Fruit fly (Drosophila melanogaster): ENCODE data around the gene Cpr65Ax2.

Gene Cpr65Ax2

DNA sequence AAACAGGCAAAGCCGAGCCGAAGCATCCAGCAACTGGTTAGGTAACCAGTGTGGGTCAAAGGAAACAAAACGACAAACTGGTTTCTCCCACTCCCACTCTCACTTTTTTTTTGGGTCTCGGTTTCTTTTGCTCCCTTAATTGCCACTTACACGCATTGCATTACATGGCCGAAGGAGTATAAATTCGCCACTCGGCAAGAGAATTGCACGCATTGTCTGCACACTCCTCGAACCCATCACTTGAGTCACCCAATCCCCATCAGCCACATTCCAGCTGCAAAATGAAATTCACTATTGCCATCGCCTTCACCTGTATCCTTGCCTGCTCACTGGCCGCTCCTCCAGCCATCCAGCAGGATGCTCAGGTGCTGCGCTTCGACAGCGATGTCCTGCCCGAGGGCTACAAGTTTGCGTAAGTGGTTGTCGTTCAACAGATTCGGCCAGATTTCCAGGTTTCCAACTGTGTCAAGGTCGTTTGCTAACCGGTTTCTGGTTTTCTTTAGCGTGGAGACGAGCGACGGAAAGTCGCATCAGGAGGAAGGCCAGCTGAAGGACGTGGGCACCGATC lies 7.4 kb downstream of the Cpr65Ax2 start, which contains the start of gene Lcp65Ad:
Lcp65Ad (plus strand) TSS at position 208 of the 568 bp plus-strand sequence.
- TF ChIP-seq Blimp-1 (GFP tag; optimal IDR thresholded peaks at IDR 0.05) (peak; percentile 84), Hr38 (GFP tag; optimal IDR thresholded peaks at IDR 0.05) (no peak), Eip93F (GFP tag; optimal IDR thresholded peaks at IDR 0.05) (no peak), Eip78C (GFP tag) (peak; percentile 58), CG6808 (GFP tag; optimal IDR thresholded peaks at IDR 0.05) (peak; percentile 14), ss (GFP tag; optimal IDR thresholded peaks at IDR 0.05) (peak; percentile 31 to 63)

DNA sequence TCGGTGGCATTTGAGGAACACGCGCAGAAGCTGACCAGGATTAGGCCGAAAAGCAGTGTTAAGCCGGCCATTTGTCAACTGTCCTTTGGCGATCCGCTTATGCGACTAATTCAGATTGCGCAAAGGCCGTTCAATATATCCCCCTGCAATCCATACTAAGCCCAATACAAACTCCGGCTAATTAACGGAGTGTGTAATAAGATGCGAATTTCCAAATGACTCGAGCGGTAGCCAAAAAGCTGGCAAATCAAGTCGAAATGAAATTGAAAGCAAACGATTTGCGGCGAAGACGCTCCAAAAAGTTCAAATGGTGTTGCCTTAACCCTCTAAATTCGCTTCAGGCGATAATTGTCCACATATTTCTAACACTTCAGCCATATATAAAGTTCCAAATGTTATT lies 8.3 kb downstream of the Cpr65Ax2 start, which contains the start of gene Cpr65Aw:
Cpr65Aw (minus strand) TSS at position 101 of the 400 bp plus-strand sequence.
- no peak for TF ChIP-seq CG6792 (GFP tag; optimal IDR thresholded peaks at IDR 0.05)
- no peak for TF ChIP-seq svp (GFP tag)
- no peak for TF ChIP-seq CG8319 (GFP tag; optimal IDR thresholded peaks at IDR 0.05)
- no peak for TF ChIP-seq pdm3 (GFP tag; optimal IDR thresholded peaks at IDR 0.05)
- no peak for TF ChIP-seq CG31627 (GFP tag; optimal IDR thresholded peaks at IDR 0.05)
- TF ChIP-seq vri (GFP tag; optimal IDR thresholded peaks at IDR 0.05): no peak
- TF ChIP-seq Hr39 (GFP tag; optimal IDR thresholded peaks at IDR 0.05): no peak
- no peak for TF ChIP-seq CG9139 (GFP tag; optimal IDR thresholded peaks at IDR 0.05)
- no peak for TF ChIP-seq CG11762 (GFP tag; optimal IDR thresholded peaks at IDR 0.05; ENCODE audit: insufficient read depth)
- TF ChIP-seq CG6276 (GFP tag; optimal IDR thresholded peaks at IDR 0.05): no peak
- TF ChIP-seq fd85E (GFP tag; optimal IDR thresholded peaks at IDR 0.05): no peak
- no peak for TF ChIP-seq CG11902 (GFP tag; optimal IDR thresholded peaks at IDR 0.05)
- no peak for TF ChIP-seq lz (GFP tag; optimal IDR thresholded peaks at IDR 0.05)
- no peak for TF ChIP-seq Eip93F (GFP tag; optimal IDR thresholded peaks at IDR 0.05)
- TF ChIP-seq CG16779 (tag; optimal IDR thresholded peaks at IDR 0.05): no peak
- no peak for TF ChIP-seq CG8119 (GFP tag; IDR thresholded peaks at IDR 0.05)
- no peak for TF ChIP-seq achi (GFP tag; optimal IDR thresholded peaks at IDR 0.05)

DNA sequence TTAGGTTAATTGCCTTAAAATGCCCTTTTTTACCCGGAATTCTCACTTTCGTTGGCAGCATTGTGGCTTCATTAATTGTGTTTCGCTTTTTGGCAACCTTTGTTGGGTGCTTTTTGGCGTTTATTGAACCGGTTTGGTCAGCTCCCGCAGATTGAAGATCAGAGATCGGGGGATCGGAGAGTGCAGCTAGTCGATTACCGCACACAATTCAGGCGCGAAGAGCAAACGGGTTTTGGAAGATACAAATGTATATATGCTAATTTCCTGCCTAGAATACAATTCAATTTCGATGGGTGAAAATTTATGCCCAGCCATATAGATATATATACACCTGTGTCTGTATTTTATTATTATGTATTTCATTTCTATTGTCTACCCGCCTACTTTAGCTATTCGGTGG lies 9.1 kb downstream of the Cpr65Ax2 start:
- TF ChIP-seq vri (GFP tag; optimal IDR thresholded peaks at IDR 0.05) (peak; percentile 90), net (GFP tag; optimal IDR thresholded peaks at IDR 0.05) (no peak), Blimp-1 (GFP tag; optimal IDR thresholded peaks at IDR 0.05) (peak; percentile 92)

DNA sequence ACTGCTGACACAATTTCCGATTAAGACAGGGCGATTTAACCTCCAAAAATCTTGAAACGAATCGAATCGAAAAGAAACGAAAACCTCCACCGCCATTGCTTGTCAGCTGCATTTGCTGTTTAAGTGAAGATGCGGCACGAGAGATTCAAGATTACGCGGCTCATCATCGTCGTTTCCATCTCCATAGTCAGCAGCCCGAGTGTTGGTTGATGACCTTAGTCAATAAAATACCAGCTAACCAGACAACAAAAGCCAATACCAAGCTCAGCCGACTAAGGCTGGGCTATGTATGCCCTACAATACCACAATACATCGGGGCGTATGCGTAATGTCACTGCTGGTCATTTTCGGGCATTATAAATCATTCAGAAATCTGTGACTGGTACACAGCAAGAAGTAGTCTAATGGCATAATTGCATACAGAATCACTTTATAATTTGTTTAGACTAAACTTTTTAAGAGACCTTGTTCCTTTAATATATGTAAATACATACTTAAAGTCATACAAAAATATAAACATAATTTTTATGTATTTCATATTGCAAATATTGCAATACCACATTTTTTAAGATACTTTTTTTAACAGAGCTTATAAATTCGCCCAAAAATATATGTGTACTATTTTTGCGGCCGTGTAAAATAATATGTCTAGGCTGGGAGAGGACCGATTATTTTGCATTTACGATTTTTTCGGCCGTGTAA lies 9.7 kb downstream of the Cpr65Ax2 start:
- no peak for TF ChIP-seq CG8119 (GFP tag; IDR thresholded peaks at IDR 0.05)
- no peak for TF ChIP-seq CG6163 (GFP tag; IDR thresholded peaks at IDR 0.05)
- TF ChIP-seq Hr4 (GFP tag; optimal IDR thresholded peaks at IDR 0.05): no peak
- no peak for TF ChIP-seq CG3032 (tag; optimal IDR thresholded peaks at IDR 0.05)
- no peak for TF ChIP-seq dac (GFP tag; optimal IDR thresholded peaks at IDR 0.05)
- TF ChIP-seq CG34406 (GFP tag; optimal IDR thresholded peaks at IDR 0.05): peak; percentile 29
- no peak for TF ChIP-seq CG32006 (GFP tag; optimal IDR thresholded peaks at IDR 0.05)
- no peak for TF ChIP-seq salr (GFP tag; optimal IDR thresholded peaks at IDR 0.05)
- no peak for TF ChIP-seq CG31627 (GFP tag; optimal IDR thresholded peaks at IDR 0.05)
- TF ChIP-seq CG10631 (GFP tag; optimal IDR thresholded peaks at IDR 0.05): peak; percentile 9
- no peak for TF ChIP-seq CG4318 (GFP tag; optimal IDR thresholded peaks at IDR 0.05)
- peak; percentile 5 for TF ChIP-seq CG8319 (GFP tag; optimal IDR thresholded peaks at IDR 0.05)
- peak; percentile 21 for TF ChIP-seq CG8632 (GFP tag; optimal IDR thresholded peaks at IDR 0.05)
- peak; percentile 76 for TF ChIP-seq Eip78C (GFP tag)
- TF ChIP-seq CG6808 (GFP tag; optimal IDR thresholded peaks at IDR 0.05): no peak
- TF ChIP-seq fd59A (GFP tag; optimal IDR thresholded peaks at IDR 0.05): no peak
- TF ChIP-seq acj6 (GFP tag; optimal IDR thresholded peaks at IDR 0.05): peak; percentile 3

Measured in whole organism, prepupa.